Worm (Caenorhabditis elegans) whole organism, L3 larva: Measurements from ENCODE around the gene sec-24.2.
A peak's percentile ranks its signal among the peaks of the same experiment; 100 is the strongest.

ENCODE experiments used
- ceh-9 ChIP-seq: sonication (generic microtip); optimal IDR thresholded peaks from 2 replicates; lab custom pipeline; 2018; ENCODE audit warnings: missing biosample characterization, missing genetic modification characterization
- nhr-12 ChIP-seq: fragments of 150-350 bp; optimal IDR thresholded peaks from 2 replicates; lab custom pipeline; 2014; ENCODE audit warnings: missing biosample characterization, missing genetic modification characterization
- nhr-28 ChIP-seq: fragments of 150-350 bp; optimal IDR thresholded peaks from 2 replicates; lab custom pipeline; 2014; ENCODE audit warnings: missing biosample characterization, missing genetic modification characterization
- nhr-76 ChIP-seq: fragments of 150-350 bp; sonication (generic microtip); optimal IDR thresholded peaks from 5 replicates; lab custom pipeline; 2014; ENCODE audit warnings: missing biosample characterization, missing genetic modification characterization
- nhr-77 ChIP-seq: fragments of 150-350 bp; optimal IDR thresholded peaks from 2 replicates; lab custom pipeline; 2014; ENCODE audit warnings: missing biosample characterization, missing genetic modification characterization
- pha-4 ChIP-seq: fragments of 150-350 bp; optimal IDR thresholded peaks from 2 replicates; lab custom pipeline; 2014; ENCODE audit warnings: missing biosample characterization, missing genetic modification reagents, missing genetic modification characterization
- snpc-4 ChIP-seq: fragments of 150-350 bp; optimal IDR thresholded peaks from 2 replicates; lab custom pipeline; 2014; ENCODE audit warnings: missing biosample characterization, missing genetic modification characterization

DNA sequence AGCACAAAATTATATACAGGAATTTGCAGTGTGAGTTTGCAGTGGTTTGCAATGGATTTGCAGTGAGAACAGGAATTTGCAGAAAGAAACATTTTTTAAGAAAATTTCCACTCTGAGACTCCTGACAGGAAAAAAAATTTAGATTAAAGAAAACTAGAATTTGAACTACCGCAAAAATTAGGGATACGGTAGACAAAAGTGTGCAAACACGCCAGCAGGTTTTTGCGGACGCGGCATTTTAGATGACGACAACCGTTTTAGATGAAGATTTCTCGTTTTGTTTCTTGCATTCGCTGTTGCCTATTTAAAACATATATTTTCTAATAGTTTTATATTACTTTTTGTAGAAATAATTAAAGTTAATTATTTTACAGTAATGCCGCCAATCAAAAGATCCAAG lies 11.3 kb upstream of the sec-24.2 start, which contains the start of gene wdr-46:
- peak; percentile 37 for TF ChIP-seq nhr-77 (tag; lab: Kevin White, UChicago)
- TF ChIP-seq pha-4 (tag; lab: Kevin White, UChicago) = peak; percentile 87
- TF ChIP-seq nhr-12 (tag; lab: Kevin White, UChicago) = no peak
- TF ChIP-seq nhr-28 = no peak
- no peak for TF ChIP-seq nhr-76 (tag; lab: Kevin White, UChicago)
- TF ChIP-seq snpc-4 (tag; lab: Kevin White, UChicago) = no peak
- no peak for TF ChIP-seq ceh-9 (tag; lab: Kevin White, UChicago)
